ENCODE assay signal across 7 worm cellular contexts in genomic region chrIII:9509764-9510370, ce11.
TF ChIP-seq lines count a peak whose summit lies in the region.

No protein-coding gene starts in this region.

TF ChIP-seq in whole organism, L1 larva, 84 proteins besides CTCF, POLR2A, EP300 and RAD21 (continues in another document):
- TF ChIP-seq lin-13 (GFP tag; optimal IDR thresholded peaks at IDR 0.05; lab: Kevin White, UChicago) (peak; percentile 17), aly-2 (tag; optimal IDR thresholded peaks at IDR 0.05; lab: Kevin White, UChicago) (peak; percentile 57), sox-4 (tag; optimal IDR thresholded peaks at IDR 0.05; lab: Kevin White, UChicago) (no peak), nhr-20 (tag; optimal IDR thresholded peaks at IDR 0.05; lab: Kevin White, UChicago) (peak; percentile 14), snu-23 (GFP tag; optimal IDR thresholded peaks at IDR 0.05; lab: Kevin White, UChicago) (peak; percentile 51), lsy-2 (tag; optimal IDR thresholded peaks at IDR 0.05; lab: Kevin White, UChicago) (peak; percentile 2 to 43), ces-1 (GFP tag; optimal IDR thresholded peaks at IDR 0.05; lab: Kevin White, UChicago) (no peak), lin-14 (GFP tag; optimal IDR thresholded peaks at IDR 0.05; lab: Kevin White, UChicago) (peak; percentile 25), fkh-10 (GFP tag; optimal IDR thresholded peaks at IDR 0.05; lab: Kevin White, UChicago) (peak; percentile 36), efl-1 (optimal IDR thresholded peaks at IDR 0.05; lab: Kevin White, UChicago) (peak; percentile 2 to 9), efl-1 (GFP tag; optimal IDR thresholded peaks at IDR 0.05 in 1 of 2; lab: Kevin White, UChicago) (peak in 1 of 2 experiments; percentile 91), dsc-1 (tag; optimal IDR thresholded peaks at IDR 0.05; lab: Kevin White, UChicago) (no peak), irx-1 (tag; optimal IDR thresholded peaks at IDR 0.05; lab: Kevin White, UChicago) (no peak)

TF ChIP-seq in whole organism, L2 larva, 48 proteins besides CTCF, POLR2A, EP300 and RAD21 (continues in another document):
- TF ChIP-seq blmp-1 (tag; optimal IDR thresholded peaks at IDR 0.05; lab: Kevin White, UChicago; ENCODE audit: insufficient read depth), result no peak
- TF ChIP-seq ama-1 (optimal IDR thresholded peaks at IDR 0.05; lab: Kevin White, UChicago), result peak; percentile 39
- TF ChIP-seq alr-1 (tag; optimal IDR thresholded peaks at IDR 0.05; lab: Kevin White, UChicago), result no peak
- TF ChIP-seq nhr-129 (tag; optimal IDR thresholded peaks at IDR 0.05; lab: Kevin White, UChicago), result no peak
- no peak for TF ChIP-seq nhr-237 (tag; optimal IDR thresholded peaks at IDR 0.05; lab: Kevin White, UChicago)
- TF ChIP-seq lsy-2 (tag; optimal IDR thresholded peaks at IDR 0.05; lab: Kevin White, UChicago), result peak in 1 of 2 experiments; percentile 42
- TF ChIP-seq crh-2 (tag; optimal IDR thresholded peaks at IDR 0.05; lab: Kevin White, UChicago), result peak; percentile 30
- no peak for TF ChIP-seq elt-3 (tag; optimal IDR thresholded peaks at IDR 0.05; lab: Kevin White, UChicago)
- no peak for TF ChIP-seq nhr-12 (tag; optimal IDR thresholded peaks at IDR 0.05; lab: Kevin White, UChicago)
- peak; percentile 23 for TF ChIP-seq lin-13 (GFP tag; optimal IDR thresholded peaks at IDR 0.05; lab: Kevin White, UChicago)
- TF ChIP-seq gmeb-1 (tag; optimal IDR thresholded peaks at IDR 0.05; lab: Kevin White, UChicago), result peak; percentile 4
- peak; percentile 42 for TF ChIP-seq nhr-6 (tag; optimal IDR thresholded peaks at IDR 0.05; lab: Kevin White, UChicago)
- peak; percentile 23 for TF ChIP-seq ztf-4 (tag; optimal IDR thresholded peaks at IDR 0.05; lab: Kevin White, UChicago)

TF ChIP-seq in whole organism, L3 larva, 47 proteins besides CTCF, POLR2A, EP300 and RAD21 (continues in another document):
- peak; percentile 29 for TF ChIP-seq elt-2 (tag; optimal IDR thresholded peaks at IDR 0.05; lab: Kevin White, UChicago)
- peak; percentile 3 for TF ChIP-seq nhr-23 (tag; optimal IDR thresholded peaks at IDR 0.05; lab: Kevin White, UChicago)
- peak; percentile 50 for TF ChIP-seq nhr-43 (tag; optimal IDR thresholded peaks at IDR 0.05; lab: Kevin White, UChicago; ENCODE audit: poor library complexity, severe bottlenecking)
- TF ChIP-seq ztf-11 (tag; optimal IDR thresholded peaks at IDR 0.05; lab: Kevin White, UChicago), result no peak
- TF ChIP-seq nfya-1 (tag; optimal IDR thresholded peaks at IDR 0.05; lab: Kevin White, UChicago; ENCODE audit: insufficient read depth), result peak; percentile 31
- peak; percentile 78 for TF ChIP-seq ama-1 (optimal IDR thresholded peaks at IDR 0.05; lab: Kevin White, UChicago)
- peak; percentile 28 for TF ChIP-seq tbx-2 (tag; optimal IDR thresholded peaks at IDR 0.05; lab: Kevin White, UChicago)
- TF ChIP-seq eor-1 (tag; optimal IDR thresholded peaks at IDR 0.05; lab: Kevin White, UChicago), result no peak
- no peak for TF ChIP-seq unc-62 (GFP tag; optimal IDR thresholded peaks at IDR 0.05; lab: Kevin White, UChicago)
- peak; percentile 47 for TF ChIP-seq ztf-4 (tag; optimal IDR thresholded peaks at IDR 0.05; lab: Kevin White, UChicago)
- peak; percentile 3 for TF ChIP-seq pha-4 (tag; optimal IDR thresholded peaks at IDR 0.05; lab: Kevin White, UChicago)
- TF ChIP-seq nhr-77 (tag; optimal IDR thresholded peaks at IDR 0.05; lab: Kevin White, UChicago), result peak; percentile 59
- peak; percentile 49 for TF ChIP-seq lsy-12 (tag; optimal IDR thresholded peaks at IDR 0.05; lab: Kevin White, UChicago)

TF ChIP-seq in whole organism, L4 larva, 104 proteins besides CTCF, POLR2A, EP300 and RAD21 (continues in another document):
- TF ChIP-seq ZK546.5 (tag; optimal IDR thresholded peaks at IDR 0.05; lab: Kevin White, UChicago) (no peak), ama-1 (optimal IDR thresholded peaks at IDR 0.05; lab: Kevin White, UChicago) (peak; percentile 92), nhr-11 (tag; optimal IDR thresholded peaks at IDR 0.05; lab: Kevin White, UChicago) (no peak), zip-11 (GFP tag; IDR thresholded peaks at IDR 0.05; lab: Robert Waterston, UW) (no peak), gei-8 (GFP tag; optimal IDR thresholded peaks at IDR 0.05; lab: Kevin White, UChicago) (no peak), ztf-7 (tag; optimal IDR thresholded peaks at IDR 0.05; lab: Kevin White, UChicago) (no peak), F49E8.2 (tag; optimal IDR thresholded peaks at IDR 0.05; lab: Kevin White, UChicago; ENCODE audit: borderline replicate concordance) (no peak), nhr-28 (tag; optimal IDR thresholded peaks at IDR 0.05; lab: Kevin White, UChicago) (no peak), ctbp-1 (GFP tag; IDR thresholded peaks at IDR 0.05; lab: Robert Waterston, UW) (peak; percentile 55), nhr-77 (tag; optimal IDR thresholded peaks at IDR 0.05; lab: Kevin White, UChicago) (no peak), nhr-102 (tag; optimal IDR thresholded peaks at IDR 0.05; lab: Kevin White, UChicago) (peak; percentile 57), vab-7 (GFP tag; IDR thresholded peaks at IDR 0.05; lab: Robert Waterston, UW) (no peak), nhr-111 (GFP tag; optimal IDR thresholded peaks at IDR 0.05; lab: Kevin White, UChicago) (peak; percentile 23), nhr-42 (GFP tag; IDR thresholded peaks at IDR 0.05; lab: Robert Waterston, UW) (0 out of 2 replicates have a peak, but pooled peaks have one; percentile 45)

TF ChIP-seq in whole organism, late embryonic, 69 proteins besides CTCF, POLR2A, EP300 and RAD21:
- TF ChIP-seq ceh-9 (tag; optimal IDR thresholded peaks at IDR 0.05; lab: Kevin White, UChicago) (no peak), syd-9 (tag; optimal IDR thresholded peaks at IDR 0.05; lab: Kevin White, UChicago) (no peak), tbx-7 (tag; optimal IDR thresholded peaks at IDR 0.05; lab: Kevin White, UChicago) (no peak), unc-42 (tag; optimal IDR thresholded peaks at IDR 0.05; lab: Kevin White, UChicago) (peak; percentile 81), hlh-13 (GFP tag; optimal IDR thresholded peaks at IDR 0.05; lab: Kevin White, UChicago) (no peak), ceh-34 (tag; optimal IDR thresholded peaks at IDR 0.05; lab: Kevin White, UChicago) (peak; percentile 11), dmd-4 (tag; optimal IDR thresholded peaks at IDR 0.05; lab: Kevin White, UChicago; ENCODE audit: borderline replicate concordance) (no peak), ceh-6 (GFP tag; optimal IDR thresholded peaks at IDR 0.05; lab: Kevin White, UChicago) (no peak), sox-4 (tag; optimal IDR thresholded peaks at IDR 0.05; lab: Kevin White, UChicago) (no peak), ceh-31 (tag; optimal IDR thresholded peaks at IDR 0.05; lab: Kevin White, UChicago) (no peak), ceh-2 (tag; optimal IDR thresholded peaks at IDR 0.05; lab: Kevin White, UChicago) (no peak), eyg-1 (tag; optimal IDR thresholded peaks at IDR 0.05; lab: Kevin White, UChicago) (no peak)

TF ChIP-seq in whole organism, mixed stage, embryonic, 35 proteins besides CTCF, POLR2A, EP300 and RAD21:
- TF ChIP-seq unc-62 (GFP tag; optimal IDR thresholded peaks at IDR 0.05; lab: Kevin White, UChicago) (peak; percentile 45), hlh-1 (tag; optimal IDR thresholded peaks at IDR 0.05; lab: Kevin White, UChicago) (no peak), ham-2 (GFP tag; optimal IDR thresholded peaks at IDR 0.05; lab: Kevin White, UChicago) (no peak), unc-39 (tag; optimal IDR thresholded peaks at IDR 0.05; lab: Kevin White, UChicago) (no peak), lin-32 (GFP tag; optimal IDR thresholded peaks at IDR 0.05; lab: Kevin White, UChicago) (no peak), unc-120 (tag; optimal IDR thresholded peaks at IDR 0.05; lab: Kevin White, UChicago; ENCODE audit: poor library complexity, severe bottlenecking) (peak; percentile 23), mls-2 (tag; optimal IDR thresholded peaks at IDR 0.05; lab: Kevin White, UChicago) (no peak), ztf-11 (tag; optimal IDR thresholded peaks at IDR 0.05; lab: Kevin White, UChicago) (no peak), ces-1 (GFP tag; optimal IDR thresholded peaks at IDR 0.05; lab: Kevin White, UChicago) (peak; percentile 94), ceh-39 (tag; optimal IDR thresholded peaks at IDR 0.05; lab: Kevin White, UChicago) (no peak)
TF ChIP-seq in whole organism, mixed stage, embryonic: peak in this region for 3.

TF ChIP-seq in whole organism, young adult, 124 proteins besides CTCF, POLR2A, EP300 and RAD21 (continues in another document):
- TF ChIP-seq cebp-1 (GFP tag; IDR thresholded peaks at IDR 0.05; lab: Robert Waterston, UW) (no peak), cebp-1 (tag; optimal IDR thresholded peaks at IDR 0.05; lab: Kevin White, UChicago) (peak; percentile 45), bed-2 (GFP tag; IDR thresholded peaks at IDR 0.05; lab: Robert Waterston, UW) (no peak), ceh-58 (GFP tag; IDR thresholded peaks at IDR 0.05; lab: Robert Waterston, UW) (no peak), F49E8.2 (tag; optimal IDR thresholded peaks at IDR 0.05; lab: Kevin White, UChicago; ENCODE audit: insufficient read depth) (no peak), F55B11.4 (tag; optimal IDR thresholded peaks at IDR 0.05; lab: Kevin White, UChicago; ENCODE audit: borderline replicate concordance, insufficient read depth) (no peak), K11D2.4 (GFP tag; IDR thresholded peaks at IDR 0.05; lab: Robert Waterston, UW) (no peak), ama-1 (optimal IDR thresholded peaks at IDR 0.05; lab: Kevin White, UChicago) (peak; percentile 41), ama-1 (GFP tag; optimal IDR thresholded peaks at IDR 0.05; lab: Kevin White, UChicago) (peak in 1 of 2 experiments; percentile 21), tbx-9 (tag; optimal IDR thresholded peaks at IDR 0.05; lab: Kevin White, UChicago; ENCODE audit: borderline replicate concordance) (no peak), dox-1 (GFP tag; IDR thresholded peaks at IDR 0.05; lab: Robert Waterston, UW) (no peak), F22D6.2 (tag; optimal IDR thresholded peaks at IDR 0.05; lab: Kevin White, UChicago) (no peak), him-1 (tag; optimal IDR thresholded peaks at IDR 0.05; lab: Kevin White, UChicago) (peak; percentile 38), F52B5.7 (tag; optimal IDR thresholded peaks at IDR 0.05; lab: Kevin White, UChicago) (peak; percentile 73), fkh-3 (tag; optimal IDR thresholded peaks at IDR 0.05; lab: Kevin White, UChicago) (no peak), ztf-28 (GFP tag; IDR thresholded peaks at IDR 0.05; lab: Robert Waterston, UW) (no peak), mel-28 (tag; optimal IDR thresholded peaks at IDR 0.05; lab: Kevin White, UChicago; ENCODE audit: borderline replicate concordance) (no peak), ceh-79 (tag; optimal IDR thresholded peaks at IDR 0.05; lab: Kevin White, UChicago) (no peak), Y53F4B.3 (GFP tag; IDR thresholded peaks at IDR 0.05; lab: Robert Waterston, UW) (no peak), pbrm-1 (GFP tag; IDR thresholded peaks at IDR 0.05; lab: Robert Waterston, UW) (peak; percentile 60; the same call in 1 of the 2 replicates), cebp-2 (GFP tag; IDR thresholded peaks at IDR 0.05; lab: Robert Waterston, UW) (no peak), lin-40 (tag; optimal IDR thresholded peaks at IDR 0.05; lab: Kevin White, UChicago) (peak; percentile 37), unc-62 (GFP tag; optimal IDR thresholded peaks at IDR 0.05; lab: Kevin White, UChicago) (no peak), athp-1 (tag; optimal IDR thresholded peaks at IDR 0.05; lab: Kevin White, UChicago) (peak; percentile 7), rcor-1 (GFP tag; IDR thresholded peaks at IDR 0.05; lab: Robert Waterston, UW) (no peak)
